Worm (Caenorhabditis elegans) whole organism, early embryonic: ENCODE data around the gene scrm-3.

Source experiments
- B0310.2 ChIP-seq: sonication (generic microtip); optimal IDR thresholded peaks from 2 replicates; lab custom pipeline; 2016; ENCODE audit warnings: mild to moderate bottlenecking, missing genetic modification characterization, missing compliant biosample characterization
- F13C5.2 ChIP-seq: sonication (generic microtip); optimal IDR thresholded peaks from 2 replicates; lab custom pipeline; 2017; ENCODE audit warnings: mild to moderate bottlenecking, missing genetic modification characterization, inconsistent platforms, missing compliant biosample characterization
- ama-1 ChIP-seq: fragments of 150-350 bp; optimal IDR thresholded peaks from 2 replicates; lab custom pipeline; 2014
- ceh-36 ChIP-seq: sonication (generic microtip); optimal IDR thresholded peaks from 2 replicates; lab custom pipeline; 2016; ENCODE audit warnings: missing genetic modification characterization, inconsistent platforms, missing compliant biosample characterization
- ets-7 ChIP-seq: sonication (generic microtip); optimal IDR thresholded peaks from 2 replicates; lab custom pipeline; 2016; ENCODE audit warnings: missing genotype, missing genetic modification characterization, missing compliant biosample characterization
- flt-1 ChIP-seq: fragments of 200-800 bp; sonication (Bioruptor generic); IDR thresholded peaks from 2 replicates; pipeline ENCODE4 v1.3.6; 2022; ENCODE audit warnings: missing genetic modification characterization, missing compliant biosample characterization
- scrt-1 ChIP-seq: fragments of 200-800 bp; sonication (Bioruptor generic); IDR thresholded peaks from 2 replicates; pipeline ENCODE4 v1.3.6; 2022; ENCODE audit warnings: missing genetic modification characterization, missing compliant biosample characterization
- sea-1 ChIP-seq: fragments of 200-800 bp; sonication (Bioruptor generic); conservative IDR thresholded peaks from 2 replicates; pipeline ENCODE4 v1.3.6; 2022; ENCODE audit warnings: missing genetic modification characterization, missing compliant biosample characterization
- tbx-37 ChIP-seq: fragments of 200-800 bp; sonication (Bioruptor generic); conservative IDR thresholded peaks from 2 replicates; pipeline ENCODE4 v1.3.6; 2022; ENCODE audit warnings: missing genetic modification reagents, missing genetic modification characterization, missing compliant biosample characterization
- tra-4 ChIP-seq: sonication (generic microtip); optimal IDR thresholded peaks from 2 replicates; lab custom pipeline; 2017; ENCODE audit warnings: missing genetic modification characterization, missing compliant biosample characterization

DNA sequence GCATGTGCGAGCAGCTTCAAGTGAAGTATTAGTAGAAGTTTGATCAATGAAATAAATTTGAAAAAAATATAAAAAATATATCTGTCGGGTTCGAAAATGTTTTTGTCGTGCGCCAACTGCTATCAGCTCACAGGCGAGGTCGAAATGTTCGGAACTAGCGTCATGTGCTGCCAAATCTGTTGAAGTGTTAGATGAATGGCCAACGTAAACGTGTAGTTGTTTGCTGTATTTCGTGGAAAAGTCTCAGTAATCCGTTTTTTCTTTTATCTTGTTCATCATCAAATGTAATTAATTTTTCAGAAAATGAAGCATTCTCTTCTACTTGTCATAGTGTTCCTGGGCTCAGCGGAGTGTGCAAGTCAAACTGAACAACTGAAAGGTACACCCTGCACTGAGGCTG, 7.1 kb downstream of the scrm-3 start, which contains the start of gene C17B7.15:
- TF ChIP-seq tbx-37 (GFP tag; lab: Robert Waterston, UW) (no peak), ama-1 (no peak), flt-1 (GFP tag; lab: Robert Waterston, UW) (no peak), ceh-36 (tag; lab: Kevin White, UChicago) (no peak), sea-1 (GFP tag; lab: Robert Waterston, UW) (no peak), tra-4 (no peak), scrt-1 (no peak), ets-7 (tag; lab: Kevin White, UChicago) (no peak), F13C5.2 (tag; lab: Kevin White, UChicago) (no peak), B0310.2 (tag; lab: Kevin White, UChicago) (no peak)
